Fruit fly (Drosophila melanogaster) whole organism, prepupa: Measurements from ENCODE around the gene CG7025.
"Not testable (repeated sequence)": the region's sequence is repeated elsewhere in the genome, so short reads cannot be mapped to it uniquely, and the experiment has no call there.

Experiments
- Blimp-1 ChIP-seq: fragments of 200-800 bp; sonication (Bioruptor generic); optimal IDR thresholded peaks from 3 replicates; lab custom pipeline; 2017; ENCODE audit warnings: missing biosample characterization, missing genetic modification characterization, mild to moderate bottlenecking, moderate library complexity, missing genetic modification reagents
- CG10631 ChIP-seq: fragments of 200-800 bp; sonication (Bioruptor generic); optimal IDR thresholded peaks from 2 replicates; lab custom pipeline; 2016; ENCODE audit warnings: missing biosample characterization, missing genetic modification characterization
- CG10669 ChIP-seq: fragments of 200-800 bp; sonication (Bioruptor generic); optimal IDR thresholded peaks from 3 replicates; lab custom pipeline; 2018; ENCODE audit warnings: missing biosample characterization, mild to moderate bottlenecking, missing genetic modification characterization, moderate library complexity
- CG11762 ChIP-seq: fragments of 200-800 bp; sonication (Bioruptor generic); optimal IDR thresholded peaks from 3 replicates; lab custom pipeline; 2016; ENCODE audit warnings: missing biosample characterization, missing genetic modification characterization; ENCODE audit not compliant: insufficient read depth
- CG11902 ChIP-seq: fragments of 200-800 bp; sonication (Bioruptor generic); optimal IDR thresholded peaks from 3 replicates; lab custom pipeline; 2016; ENCODE audit warnings: missing biosample characterization, missing genetic modification characterization
- CG16779 ChIP-seq: fragments of 200-800 bp; sonication (Bioruptor generic); optimal IDR thresholded peaks from 3 replicates; lab custom pipeline; 2017; ENCODE audit warnings: missing biosample characterization, mild to moderate bottlenecking, missing genetic modification characterization
- CG31627 ChIP-seq: fragments of 200-800 bp; sonication (Bioruptor generic); optimal IDR thresholded peaks from 3 replicates; lab custom pipeline; 2016; ENCODE audit warnings: missing biosample characterization, missing genetic modification characterization
- CG32006 ChIP-seq: fragments of 200-800 bp; sonication (Bioruptor generic); optimal IDR thresholded peaks from 3 replicates; lab custom pipeline; 2017; ENCODE audit warnings: missing biosample characterization, mild to moderate bottlenecking, missing genetic modification characterization
- CG3919 ChIP-seq: fragments of 200-800 bp; sonication (Bioruptor generic); optimal IDR thresholded peaks from 3 replicates; lab custom pipeline; 2016; ENCODE audit warnings: missing biosample characterization, missing genetic modification characterization
- CG6163 ChIP-seq: fragments of 200-800 bp; sonication (Bioruptor generic); IDR thresholded peaks from 3 replicates; pipeline ENCODE4 v1.3.6; 2022; ENCODE audit warnings: missing biosample characterization, missing genetic modification characterization
- CG6792 ChIP-seq: fragments of 200-800 bp; sonication (Bioruptor generic); optimal IDR thresholded peaks from 3 replicates; lab custom pipeline; 2016; ENCODE audit warnings: missing biosample characterization, missing genetic modification characterization
- CG7368 ChIP-seq: fragments of 200-800 bp; sonication (Bioruptor generic); optimal IDR thresholded peaks from 3 replicates; lab custom pipeline; 2016; ENCODE audit warnings: missing biosample characterization, missing genetic modification characterization
- CG8319 ChIP-seq: fragments of 200-800 bp; sonication (Bioruptor generic); optimal IDR thresholded peaks from 3 replicates; lab custom pipeline; 2016; ENCODE audit warnings: missing biosample characterization, missing genetic modification characterization
- Eip75B ChIP-seq: fragments of 200-800 bp; sonication (Bioruptor generic); optimal IDR thresholded peaks from 3 replicates; lab custom pipeline; 2016; ENCODE audit warnings: missing biosample characterization, missing genetic modification characterization
- Eip93F ChIP-seq: fragments of 200-800 bp; sonication (Bioruptor generic); optimal IDR thresholded peaks from 2 replicates; lab custom pipeline; 2016; ENCODE audit warnings: missing biosample characterization, mild to moderate bottlenecking, missing genetic modification characterization
- Ets21C ChIP-seq: fragments of 200-800 bp; sonication (Bioruptor generic); optimal IDR thresholded peaks from 3 replicates; lab custom pipeline; 2016; ENCODE audit warnings: missing biosample characterization, missing genetic modification characterization
- Ets96B ChIP-seq: fragments of 200-800 bp; optimal IDR thresholded peaks from 2 replicates; lab custom pipeline; 2019; ENCODE audit warnings: missing biosample characterization, mild to moderate bottlenecking, missing genetic modification characterization, moderate library complexity
- Hr38 ChIP-seq: sonication (Bioruptor generic); optimal IDR thresholded peaks from 2 replicates; lab custom pipeline; 2016; ENCODE audit warnings: missing biosample characterization, missing genetic modification characterization
- Hr39 ChIP-seq: fragments of 200-800 bp; sonication (Bioruptor generic); optimal IDR thresholded peaks from 2 replicates; lab custom pipeline; 2016; ENCODE audit warnings: missing biosample characterization, missing genetic modification characterization
- OdsH ChIP-seq: fragments of 200-800 bp; sonication (Bioruptor generic); optimal IDR thresholded peaks from 3 replicates; lab custom pipeline; 2016; ENCODE audit warnings: missing biosample characterization, missing genetic modification characterization
- Smox ChIP-seq: fragments of 200-800 bp; sonication (Bioruptor generic); optimal IDR thresholded peaks from 3 replicates; lab custom pipeline; 2016; ENCODE audit warnings: missing biosample characterization, missing genetic modification characterization
- Sox102F ChIP-seq: fragments of 200-800 bp; sonication (Bioruptor generic); optimal IDR thresholded peaks from 2 replicates; lab custom pipeline; 2016; ENCODE audit warnings: missing biosample characterization, mild to moderate bottlenecking, missing genetic modification characterization
- Sox14 ChIP-seq: fragments of 200-800 bp; sonication (Bioruptor generic); optimal IDR thresholded peaks from 3 replicates; lab custom pipeline; 2016; ENCODE audit warnings: missing biosample characterization, missing genetic modification characterization
- achi ChIP-seq: fragments of 200-800 bp; sonication (Bioruptor generic); optimal IDR thresholded peaks from 3 replicates; lab custom pipeline; 2016; ENCODE audit warnings: missing biosample characterization, missing genetic modification characterization
- dac ChIP-seq: fragments of 200-800 bp; sonication (Bioruptor generic); optimal IDR thresholded peaks from 2 replicates; lab custom pipeline; 2017; ENCODE audit warnings: missing biosample characterization, mild to moderate bottlenecking, missing genetic modification characterization
- eg ChIP-seq: fragments of 200-800 bp; sonication (Bioruptor generic); IDR thresholded peaks from 3 replicates; pipeline ENCODE4 v1.3.6; 2022; ENCODE audit warnings: missing biosample characterization, missing genetic modification characterization
- fd59A ChIP-seq: fragments of 200-800 bp; sonication (Bioruptor generic); optimal IDR thresholded peaks from 2 replicates; lab custom pipeline; 2017; ENCODE audit warnings: missing biosample characterization, mild to moderate bottlenecking, missing genetic modification characterization, missing genetic modification reagents
- lz ChIP-seq: fragments of 200-800 bp; sonication (Bioruptor generic); optimal IDR thresholded peaks from 3 replicates; lab custom pipeline; 2016; ENCODE audit warnings: missing biosample characterization, missing genetic modification characterization
- net ChIP-seq: fragments of 200-800 bp; sonication (Bioruptor generic); optimal IDR thresholded peaks from 3 replicates; lab custom pipeline; 2016; ENCODE audit warnings: missing biosample characterization, missing genetic modification characterization
- salr ChIP-seq, 2 experiments: fragments of 200-800 bp; sonication (Bioruptor generic); optimal IDR thresholded peaks; 3 replicates each; lab custom pipeline; 2016 to 2018; ENCODE audit warnings: missing biosample characterization in 2 of 2, missing genetic modification characterization in 2 of 2, mild to moderate bottlenecking in 1 of 2
- ss ChIP-seq, 2 experiments: fragments of 200-800 bp; sonication (Bioruptor generic); optimal IDR thresholded peaks; 2 replicates in 1 of 2; 3 replicates in 1 of 2; lab custom pipeline; 2017 to 2018; ENCODE audit warnings: mild to moderate bottlenecking in 2 of 2, missing biosample characterization in 2 of 2, missing genetic modification characterization in 2 of 2, moderate library complexity in 1 of 2
- svp ChIP-seq: fragments of 200-800 bp; sonication (Bioruptor generic); peaks from one replicate; lab custom pipeline; 2016; ENCODE audit warnings: missing biosample characterization, missing genetic modification characterization

The CG7025 gene

DNA sequence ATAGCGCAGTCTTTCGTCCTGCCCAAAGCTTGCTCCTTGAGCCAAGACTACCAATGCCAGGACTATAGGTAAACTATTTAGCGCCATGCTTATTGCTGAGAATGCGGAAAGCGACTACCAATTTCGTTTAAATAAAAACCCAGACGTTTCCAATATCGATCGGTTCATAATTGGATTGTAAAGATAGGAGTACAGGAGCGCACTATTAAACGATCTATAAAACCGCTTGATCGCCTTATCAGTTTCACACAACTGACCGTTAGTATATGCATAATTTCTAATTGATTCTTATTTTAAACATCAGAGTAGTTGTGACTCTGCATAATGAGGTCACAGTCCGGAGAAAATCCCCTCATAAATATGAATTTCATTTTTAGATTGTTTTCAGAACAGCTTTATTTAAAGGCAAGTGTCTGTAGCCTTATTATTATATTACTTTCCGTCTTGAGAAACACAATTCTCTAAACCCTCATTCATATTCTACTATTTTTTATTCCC is at the start of gene CG7025, which contains the start of gene CG43235:
CG7025 (minus strand) TSS at position 101 of the 498 bp plus-strand sequence.
CG43235 (plus strand) TSS at position 448 of the 498 bp plus-strand sequence.
- no peak for TF ChIP-seq CG10631 (GFP tag; lab: Kevin White, UChicago)
- TF ChIP-seq Sox102F (GFP tag; lab: Kevin White, UChicago), result no peak
- TF ChIP-seq Smox (GFP tag; lab: Kevin White, UChicago), result no peak
- no peak for TF ChIP-seq Blimp-1
- TF ChIP-seq svp (GFP tag; lab: Kevin White, UChicago), result peak; percentile 43
- no peak for TF ChIP-seq OdsH (GFP tag; lab: Kevin White, UChicago)
- no peak for TF ChIP-seq CG6163 (GFP tag; lab: Robert Waterston, UW)
- no peak for TF ChIP-seq Ets96B (tag; lab: Kevin White, UChicago)
- TF ChIP-seq, all 60 proteins: peak for 1

- no peak for TF ChIP-seq salr (GFP tag; optimal IDR thresholded peaks at IDR 0.05; lab: Kevin White, UChicago)
- no peak for TF ChIP-seq CG6792 (GFP tag; lab: Kevin White, UChicago)
- TF ChIP-seq, all 60 proteins: peak for 0
Measured at dm6 chr2L:7741437-7741836, 49.0 kb upstream of the CG7025 start, which contains the start of gene Acp1. TSS of gene Acp1 (minus strand) at chr2L:7741537.

DNA sequence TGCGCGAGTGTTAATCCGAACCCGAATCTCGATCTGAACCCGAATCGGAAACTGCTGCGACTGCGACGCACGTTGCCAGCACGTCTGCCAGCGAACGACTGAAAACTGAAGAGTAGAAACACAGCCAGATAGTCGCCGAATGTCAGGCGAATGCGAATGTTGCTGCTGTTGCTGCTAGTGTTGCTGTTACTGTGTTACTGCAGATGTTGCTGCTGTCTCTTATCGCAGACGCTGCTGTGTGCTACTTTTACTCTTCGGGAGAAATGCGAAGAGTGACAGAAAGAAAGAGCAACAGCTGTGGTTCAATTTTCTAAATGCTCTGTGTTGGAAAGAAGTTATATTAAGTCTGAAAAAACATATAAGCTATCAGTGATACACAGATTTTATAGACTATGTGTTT is 46.2 kb upstream of the CG7025 start, which contains the start of gene CG31904:
CG31904 (minus strand) TSS at position 101 of the 400 bp plus-strand sequence.
- TF ChIP-seq CG6163 (GFP tag; lab: Robert Waterston, UW); OdsH (GFP tag; lab: Kevin White, UChicago); CG3919 (GFP tag; lab: Kevin White, UChicago): not testable (repeated sequence)
- TF ChIP-seq, all 60 proteins: peak for 0; not testable (repeated sequence) for 60

dm6 chr2L:7732570-7732969 is 40.1 kb upstream of the CG7025 start, which contains the start of gene CG13796:
TSS of gene CG13796 (minus strand) at chr2L:7732670.
- not testable (repeated sequence) for TF ChIP-seq CG8319, CG11902, CG11762 (GFP tag; lab: Kevin White, UChicago)

- TF ChIP-seq Eip93F (GFP tag; lab: Kevin White, UChicago) (no peak), lz (GFP tag; lab: Kevin White, UChicago) (peak; percentile 11), svp (GFP tag; lab: Kevin White, UChicago) (peak; percentile 70), Eip75B (GFP tag; lab: Kevin White, UChicago) (no peak), CG32006 (GFP tag; lab: Kevin White, UChicago) (peak; percentile 8), Sox102F (GFP tag; lab: Kevin White, UChicago) (no peak), OdsH (GFP tag; lab: Kevin White, UChicago) (peak; percentile 20), CG10669 (peak; percentile 24), Hr39 (GFP tag; lab: Kevin White, UChicago) (peak; percentile 37)
Measured at dm6 chr2L:7726268-7726997, 34.0 kb upstream of the CG7025 start, which contains the start of gene CG13795. TSS of gene CG13795 (minus strand) at chr2L:7726298.

DNA sequence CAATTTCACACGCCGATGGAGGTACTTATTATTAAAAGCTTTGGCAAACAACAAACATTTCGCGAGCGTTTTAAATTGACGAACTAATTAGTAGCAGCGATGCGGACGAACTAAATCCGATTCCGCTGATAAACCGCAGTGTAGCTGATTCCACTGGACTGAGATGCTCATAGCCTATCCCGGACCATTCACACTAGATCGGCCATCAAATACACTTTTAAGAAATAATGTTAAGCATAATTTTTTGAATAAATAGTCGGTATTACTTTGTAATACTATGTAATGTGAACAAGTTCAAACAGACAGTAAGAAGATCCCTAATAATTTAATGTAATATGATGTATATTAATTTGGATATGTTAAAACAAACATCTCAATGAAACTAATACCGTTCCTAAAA is 30.2 kb upstream of the CG7025 start, which contains the start of gene CG13794:
CG13794 (minus strand) TSS at position 101 of the 400 bp plus-strand sequence.
- no peak for TF ChIP-seq Sox14 (GFP tag; lab: Kevin White, UChicago)
- TF ChIP-seq ss (GFP tag; optimal IDR thresholded peaks at IDR 0.05; lab: Kevin White, UChicago), result no peak
- no peak for TF ChIP-seq achi (GFP tag; lab: Kevin White, UChicago)
- no peak for TF ChIP-seq CG11902 (GFP tag; lab: Kevin White, UChicago)
- TF ChIP-seq net (GFP tag; lab: Kevin White, UChicago), result no peak
- no peak for TF ChIP-seq CG31627 (GFP tag; lab: Kevin White, UChicago)
- TF ChIP-seq dac (GFP tag; lab: Kevin White, UChicago), result no peak
- no peak for TF ChIP-seq CG7368
- no peak for TF ChIP-seq fd59A (GFP tag; lab: Kevin White, UChicago)
- TF ChIP-seq CG6792 (GFP tag; lab: Kevin White, UChicago), result no peak
- TF ChIP-seq CG16779, result no peak
- TF ChIP-seq Hr38 (GFP tag; lab: Kevin White, UChicago), result no peak
- no peak for TF ChIP-seq Ets21C
- TF ChIP-seq CG8319 (GFP tag; lab: Kevin White, UChicago), result no peak
- TF ChIP-seq Sox102F (GFP tag; lab: Kevin White, UChicago), result no peak
- no peak for TF ChIP-seq eg (GFP tag; lab: Robert Waterston, UW)
